Fruit fly (Drosophila melanogaster) whole organism, prepupa: ENCODE data around the gene Mpp6.

ENCODE experiments used
- Blimp-1 ChIP-seq: fragments of 200-800 bp; sonication (Bioruptor generic); optimal IDR thresholded peaks from 3 replicates; lab custom pipeline; 2017; ENCODE audit warnings: missing biosample characterization, missing genetic modification characterization, mild to moderate bottlenecking, moderate library complexity, missing genetic modification reagents
- CG11762 ChIP-seq: fragments of 200-800 bp; sonication (Bioruptor generic); optimal IDR thresholded peaks from 3 replicates; lab custom pipeline; 2016; ENCODE audit warnings: missing biosample characterization, missing genetic modification characterization; ENCODE audit not compliant: insufficient read depth
- CG15336 ChIP-seq: fragments of 200-800 bp; sonication (Bioruptor generic); IDR thresholded peaks from 2 replicates; pipeline ENCODE4 v1.3.6; 2022; ENCODE audit warnings: missing biosample characterization, missing genetic modification characterization
- CG3032 ChIP-seq: fragments of 200-800 bp; optimal IDR thresholded peaks from 2 replicates; lab custom pipeline; 2019; ENCODE audit warnings: missing biosample characterization, mild to moderate bottlenecking, missing genetic modification characterization, moderate library complexity
- CG32006 ChIP-seq: fragments of 200-800 bp; sonication (Bioruptor generic); optimal IDR thresholded peaks from 3 replicates; lab custom pipeline; 2017; ENCODE audit warnings: missing biosample characterization, mild to moderate bottlenecking, missing genetic modification characterization
- CG34406 ChIP-seq: fragments of 200-800 bp; sonication (Bioruptor generic); optimal IDR thresholded peaks from 3 replicates; lab custom pipeline; 2016; ENCODE audit warnings: missing biosample characterization, missing genetic modification characterization
- CG3919 ChIP-seq: fragments of 200-800 bp; sonication (Bioruptor generic); optimal IDR thresholded peaks from 3 replicates; lab custom pipeline; 2016; ENCODE audit warnings: missing biosample characterization, missing genetic modification characterization
- CG4318 ChIP-seq: fragments of 200-800 bp; sonication (Bioruptor generic); optimal IDR thresholded peaks from 3 replicates; lab custom pipeline; 2017; ENCODE audit warnings: missing biosample characterization, mild to moderate bottlenecking, missing genetic modification characterization
- CG6276 ChIP-seq: fragments of 200-800 bp; sonication (Bioruptor generic); optimal IDR thresholded peaks from 2 replicates; lab custom pipeline; 2017; ENCODE audit warnings: missing biosample characterization, mild to moderate bottlenecking, missing genetic modification characterization
- CG7368 ChIP-seq: fragments of 200-800 bp; sonication (Bioruptor generic); optimal IDR thresholded peaks from 3 replicates; lab custom pipeline; 2016; ENCODE audit warnings: missing biosample characterization, missing genetic modification characterization
- CG8632 ChIP-seq: fragments of 200-800 bp; sonication (Bioruptor generic); optimal IDR thresholded peaks from 3 replicates; lab custom pipeline; 2016; ENCODE audit warnings: missing biosample characterization, missing genetic modification characterization
- CG9139 ChIP-seq: fragments of 200-800 bp; sonication (Bioruptor generic); optimal IDR thresholded peaks from 3 replicates; lab custom pipeline; 2017; ENCODE audit warnings: missing biosample characterization, mild to moderate bottlenecking, missing genetic modification characterization
- Eip75B ChIP-seq: fragments of 200-800 bp; sonication (Bioruptor generic); optimal IDR thresholded peaks from 3 replicates; lab custom pipeline; 2016; ENCODE audit warnings: missing biosample characterization, missing genetic modification characterization
- Eip93F ChIP-seq: fragments of 200-800 bp; sonication (Bioruptor generic); optimal IDR thresholded peaks from 2 replicates; lab custom pipeline; 2016; ENCODE audit warnings: missing biosample characterization, mild to moderate bottlenecking, missing genetic modification characterization
- Ets21C ChIP-seq: fragments of 200-800 bp; sonication (Bioruptor generic); optimal IDR thresholded peaks from 3 replicates; lab custom pipeline; 2016; ENCODE audit warnings: missing biosample characterization, missing genetic modification characterization
- Ets96B ChIP-seq: fragments of 200-800 bp; optimal IDR thresholded peaks from 2 replicates; lab custom pipeline; 2019; ENCODE audit warnings: missing biosample characterization, mild to moderate bottlenecking, missing genetic modification characterization, moderate library complexity
- Hr38 ChIP-seq: sonication (Bioruptor generic); optimal IDR thresholded peaks from 2 replicates; lab custom pipeline; 2016; ENCODE audit warnings: missing biosample characterization, missing genetic modification characterization
- Hr39 ChIP-seq: fragments of 200-800 bp; sonication (Bioruptor generic); optimal IDR thresholded peaks from 2 replicates; lab custom pipeline; 2016; ENCODE audit warnings: missing biosample characterization, missing genetic modification characterization
- Hr4 ChIP-seq: fragments of 200-800 bp; sonication (Bioruptor generic); optimal IDR thresholded peaks from 3 replicates; lab custom pipeline; 2016; ENCODE audit warnings: missing biosample characterization, missing genetic modification characterization
- Lpt ChIP-seq: fragments of 200-800 bp; sonication (Bioruptor generic); optimal IDR thresholded peaks from 3 replicates; lab custom pipeline; 2016; ENCODE audit warnings: missing biosample characterization, missing genetic modification characterization
- OdsH ChIP-seq: fragments of 200-800 bp; sonication (Bioruptor generic); optimal IDR thresholded peaks from 3 replicates; lab custom pipeline; 2016; ENCODE audit warnings: missing biosample characterization, missing genetic modification characterization
- Sox102F ChIP-seq: fragments of 200-800 bp; sonication (Bioruptor generic); optimal IDR thresholded peaks from 2 replicates; lab custom pipeline; 2016; ENCODE audit warnings: missing biosample characterization, mild to moderate bottlenecking, missing genetic modification characterization
- Sox15 ChIP-seq: fragments of 200-800 bp; sonication (Bioruptor generic); optimal IDR thresholded peaks from 3 replicates; lab custom pipeline; 2016; ENCODE audit warnings: missing biosample characterization, missing genetic modification characterization
- cyc ChIP-seq: fragments of 200-800 bp; sonication (Bioruptor generic); optimal IDR thresholded peaks from 3 replicates; lab custom pipeline; 2016; ENCODE audit warnings: missing biosample characterization, missing genetic modification characterization
- fd59A ChIP-seq: fragments of 200-800 bp; sonication (Bioruptor generic); optimal IDR thresholded peaks from 2 replicates; lab custom pipeline; 2017; ENCODE audit warnings: missing biosample characterization, mild to moderate bottlenecking, missing genetic modification characterization, missing genetic modification reagents
- fd85E ChIP-seq: fragments of 200-800 bp; sonication (Bioruptor generic); optimal IDR thresholded peaks from 3 replicates; lab custom pipeline; 2016; ENCODE audit warnings: missing biosample characterization, missing genetic modification characterization
- fkh ChIP-seq: fragments of 200-800 bp; sonication (Bioruptor generic); optimal IDR thresholded peaks from 3 replicates; lab custom pipeline; 2017; ENCODE audit warnings: missing biosample characterization, mild to moderate bottlenecking, missing genetic modification characterization, moderate library complexity
- lz ChIP-seq: fragments of 200-800 bp; sonication (Bioruptor generic); optimal IDR thresholded peaks from 3 replicates; lab custom pipeline; 2016; ENCODE audit warnings: missing biosample characterization, missing genetic modification characterization
- net ChIP-seq: fragments of 200-800 bp; sonication (Bioruptor generic); optimal IDR thresholded peaks from 3 replicates; lab custom pipeline; 2016; ENCODE audit warnings: missing biosample characterization, missing genetic modification characterization
- pdm3 ChIP-seq: fragments of 200-800 bp; sonication (Bioruptor generic); optimal IDR thresholded peaks from 3 replicates; lab custom pipeline; 2016; ENCODE audit warnings: missing biosample characterization, missing genetic modification characterization
- ss ChIP-seq, 2 experiments: fragments of 200-800 bp; sonication (Bioruptor generic); optimal IDR thresholded peaks; 2 replicates in 1 of 2; 3 replicates in 1 of 2; lab custom pipeline; 2017 to 2018; ENCODE audit warnings: mild to moderate bottlenecking in 2 of 2, missing biosample characterization in 2 of 2, missing genetic modification characterization in 2 of 2, moderate library complexity in 1 of 2
- svp ChIP-seq: fragments of 200-800 bp; sonication (Bioruptor generic); peaks from one replicate; lab custom pipeline; 2016; ENCODE audit warnings: missing biosample characterization, missing genetic modification characterization
- topi ChIP-seq: fragments of 200-800 bp; sonication (Bioruptor generic); optimal IDR thresholded peaks from 3 replicates; lab custom pipeline; 2016; ENCODE audit warnings: missing biosample characterization, missing genetic modification characterization
- vri ChIP-seq: fragments of 200-800 bp; sonication (Bioruptor generic); optimal IDR thresholded peaks from 3 replicates; lab custom pipeline; 2016; ENCODE audit warnings: missing biosample characterization, mild to moderate bottlenecking, missing genetic modification characterization

The Mpp6 gene

DNA sequence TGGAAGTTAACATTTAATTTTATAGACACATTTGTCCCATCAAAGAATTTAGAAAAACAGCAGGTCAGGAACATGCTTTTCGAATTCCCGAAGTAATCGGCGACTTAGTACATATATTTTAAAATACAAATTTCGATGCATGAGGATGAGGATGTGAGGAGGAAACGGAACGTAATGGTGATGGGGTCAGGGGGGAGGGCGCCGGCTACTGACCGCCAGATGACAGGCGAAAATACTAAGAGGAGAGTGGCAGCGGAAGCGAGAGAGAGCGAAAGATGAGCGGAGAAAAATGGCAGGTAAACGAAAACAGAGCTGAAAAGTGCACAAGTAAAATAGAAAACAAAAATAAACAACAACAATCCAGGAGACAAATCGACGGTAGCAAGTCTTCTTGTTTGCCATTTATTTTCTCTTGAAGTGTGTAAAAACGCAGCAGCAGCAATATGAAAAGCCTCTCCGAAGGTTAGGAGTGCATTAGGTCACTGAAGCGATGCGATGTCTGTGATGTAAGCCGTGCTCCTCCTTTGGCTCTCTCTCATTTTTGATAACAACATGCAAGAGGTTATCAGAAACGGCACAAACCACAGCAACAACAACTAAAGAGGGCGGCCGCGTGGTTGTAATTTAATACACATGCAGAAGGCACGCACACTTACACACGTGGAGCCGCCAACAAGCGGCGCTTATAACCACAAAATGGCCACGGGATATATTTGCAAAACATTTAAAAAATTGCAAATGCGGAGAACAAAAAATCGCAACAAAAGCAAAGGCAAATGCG, 22.5 kb downstream of the Mpp6 start:
- no peak for TF ChIP-seq CG32006 (GFP tag; lab: Kevin White, UChicago)
- peak; percentile 81 for TF ChIP-seq vri
- TF ChIP-seq svp (GFP tag; lab: Kevin White, UChicago): peak; percentile 100
- TF ChIP-seq CG4318: no peak
- TF ChIP-seq Sox15: no peak
- no peak for TF ChIP-seq Ets21C (GFP tag; lab: Kevin White, UChicago)

DNA sequence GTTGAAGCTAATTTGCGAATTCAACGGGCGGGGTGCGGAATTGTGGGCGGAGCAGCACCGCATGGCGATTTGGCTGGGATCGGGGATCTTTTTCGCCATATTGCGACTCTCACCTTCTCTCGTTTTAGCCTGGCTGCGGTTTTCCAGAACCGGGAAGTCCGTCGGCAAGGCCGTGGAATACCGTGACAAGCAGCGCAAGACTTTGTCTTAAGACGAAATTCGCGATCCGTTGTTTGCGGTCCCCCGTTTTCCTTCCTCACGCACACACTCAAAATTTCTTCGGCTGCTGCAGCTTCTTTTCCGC, 23.1 kb downstream of the Mpp6 start:
- no peak for TF ChIP-seq Hr39 (GFP tag; lab: Kevin White, UChicago)
- TF ChIP-seq lz (GFP tag; lab: Kevin White, UChicago): no peak

DNA sequence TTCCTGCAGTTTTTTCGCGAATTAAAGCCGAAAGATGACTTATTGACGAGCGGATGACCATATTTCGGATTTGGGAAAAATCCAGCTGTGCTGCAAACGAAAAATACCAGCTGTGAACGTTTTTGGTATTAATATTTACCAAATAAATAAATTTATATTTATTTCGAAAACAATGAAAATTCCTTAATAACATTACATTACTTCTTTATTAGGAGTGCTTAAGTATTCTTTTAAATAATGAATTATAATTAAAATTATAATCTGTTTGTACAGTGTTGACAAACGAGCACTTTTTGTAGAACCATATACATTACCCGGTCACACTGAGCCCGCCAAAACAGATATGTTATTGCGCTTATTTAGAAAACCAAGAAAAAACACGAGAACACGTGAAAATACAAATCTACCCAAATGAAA, 23.5 kb downstream of the Mpp6 start, which contains the start of the genes bur and Mcm10:
bur (minus strand) TSS at position 69 of the 417 bp plus-strand sequence.
Mcm10 (plus strand) TSS at position 319 of the 417 bp plus-strand sequence.
- peak; percentile 66 for TF ChIP-seq Eip93F (GFP tag; lab: Kevin White, UChicago)
- no peak for TF ChIP-seq net (GFP tag; lab: Kevin White, UChicago)
- no peak for TF ChIP-seq ss (GFP tag; optimal IDR thresholded peaks at IDR 0.05; lab: Kevin White, UChicago)

DNA sequence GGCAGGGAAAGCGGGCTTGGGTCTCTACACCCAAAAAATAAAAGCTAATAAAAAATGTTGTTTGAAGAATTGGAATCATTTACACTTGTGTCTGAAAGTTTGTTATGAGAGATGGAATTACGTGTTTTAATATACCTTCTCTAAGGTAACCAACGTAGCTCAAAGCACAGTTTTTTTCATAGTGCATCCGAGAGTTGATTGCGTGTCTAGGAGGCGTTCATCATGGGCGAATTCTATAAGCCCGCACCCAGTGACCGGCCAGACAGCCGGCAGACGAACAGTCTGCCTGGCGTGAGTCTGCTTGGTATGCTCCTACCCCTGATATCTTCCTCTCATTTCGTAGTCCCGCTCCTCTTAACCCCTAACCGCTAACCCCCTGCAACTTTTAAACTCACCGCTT, 31.7 kb downstream of the Mpp6 start:
- TF ChIP-seq CG3919 (no peak), ss (GFP tag; optimal IDR thresholded peaks at IDR 0.05; lab: Kevin White, UChicago) (peak in 1 of 2 experiments; percentile 52), svp (GFP tag; lab: Kevin White, UChicago) (no peak)

DNA sequence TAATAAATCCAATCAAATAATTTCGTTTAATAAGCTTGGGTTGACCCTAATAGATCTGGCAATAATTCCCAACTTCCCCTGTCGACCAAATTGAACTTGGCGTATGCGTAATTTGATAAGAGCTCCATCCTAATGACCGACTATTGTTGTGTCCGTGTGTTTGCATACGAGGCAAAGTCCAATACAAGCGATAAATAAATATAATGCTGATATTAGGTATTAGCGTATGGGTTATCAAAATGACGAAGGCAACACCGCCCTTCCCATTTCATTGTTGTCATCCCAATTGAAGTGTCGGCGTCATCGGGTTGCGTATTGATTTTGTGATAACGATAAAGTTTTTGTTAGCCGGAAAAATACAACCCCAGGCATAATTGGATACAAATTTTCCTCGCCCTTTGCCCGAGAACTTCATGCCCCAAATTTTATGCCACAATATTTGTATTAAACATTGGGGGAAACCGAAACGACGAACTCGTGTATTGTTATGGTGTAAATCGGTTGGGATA, 33.2 kb downstream of the Mpp6 start:
- TF ChIP-seq fd59A (GFP tag; lab: Kevin White, UChicago) (no peak), fkh (GFP tag; lab: Kevin White, UChicago) (peak; percentile 50), fd85E (GFP tag; lab: Kevin White, UChicago) (no peak), CG11762 (GFP tag; lab: Kevin White, UChicago) (no peak)

DNA sequence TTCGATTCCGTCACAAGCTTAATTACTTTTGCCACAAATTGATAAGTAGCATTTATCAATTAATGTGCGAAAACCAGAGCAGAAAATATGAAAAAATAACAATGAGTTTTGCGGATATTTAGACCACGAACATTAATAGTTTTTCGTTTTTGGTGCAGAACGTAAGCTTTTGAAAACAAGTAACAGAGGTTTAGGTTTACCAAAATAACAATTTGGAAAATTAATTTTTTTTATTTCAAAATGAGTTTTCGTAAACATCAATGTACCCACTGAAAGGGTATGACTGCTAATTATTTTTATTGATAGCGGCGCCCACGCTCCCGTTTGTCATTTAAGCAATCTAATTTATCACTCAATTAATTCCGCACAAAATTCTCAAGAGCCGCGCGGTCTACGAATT, 39.2 kb downstream of the Mpp6 start:
- TF ChIP-seq Blimp-1 (GFP tag; lab: Kevin White, UChicago) (no peak), Eip75B (GFP tag; lab: Kevin White, UChicago) (no peak), CG8632 (no peak), svp (GFP tag; lab: Kevin White, UChicago) (no peak), topi (GFP tag; lab: Kevin White, UChicago) (no peak), OdsH (no peak), Sox15 (no peak), CG9139 (no peak), CG6276 (GFP tag; lab: Kevin White, UChicago) (no peak), CG3032 (tag; lab: Kevin White, UChicago) (no peak), CG15336 (GFP tag; lab: Robert Waterston, UW) (no peak), Ets96B (no peak), Hr38 (GFP tag; lab: Kevin White, UChicago) (no peak), CG7368 (GFP tag; lab: Kevin White, UChicago) (no peak), pdm3 (GFP tag; lab: Kevin White, UChicago) (no peak), Sox102F (GFP tag; lab: Kevin White, UChicago) (no peak), Hr4 (no peak), Lpt (GFP tag; lab: Kevin White, UChicago) (no peak), cyc (GFP tag; lab: Kevin White, UChicago) (no peak), CG34406 (no peak)
